Worm (Caenorhabditis elegans) whole organism, midembryonic: ENCODE data around the gene dmsr-10.

ENCODE experiments used
- T22C8.4 ChIP-seq: fragments of 200-800 bp; sonication (Bioruptor generic); IDR thresholded peaks from 2 replicates; pipeline ENCODE4 v1.3.6; 2022; ENCODE audit warnings: missing genetic modification characterization, missing compliant biosample characterization
- cog-1 ChIP-seq: sonication (generic microtip); optimal IDR thresholded peaks from 2 replicates; lab custom pipeline; 2016; ENCODE audit warnings: missing genetic modification characterization, missing compliant biosample characterization
- flt-1 ChIP-seq: fragments of 200-800 bp; sonication (Bioruptor generic); IDR thresholded peaks from 2 replicates; pipeline ENCODE4 v1.3.6; 2022; ENCODE audit warnings: missing genetic modification characterization, missing compliant biosample characterization
- med-1 ChIP-seq: sonication (generic microtip); optimal IDR thresholded peaks from 2 replicates; lab custom pipeline; 2017; ENCODE audit warnings: missing genetic modification characterization, mild to moderate bottlenecking, missing compliant biosample characterization, antibody characterized with exemption, missing genetic modification reagents; ENCODE audit not compliant: insufficient read depth
- ref-1 ChIP-seq: fragments of 200-800 bp; sonication (Bioruptor generic); conservative IDR thresholded peaks from 2 replicates; pipeline ENCODE4 v1.3.6; 2022; ENCODE audit warnings: missing genetic modification reagents, missing genetic modification characterization, missing compliant biosample characterization
- tab-1 ChIP-seq: fragments of 200-800 bp; sonication (Bioruptor generic); IDR thresholded peaks from 2 replicates; pipeline ENCODE4 v1.3.6; 2022; ENCODE audit warnings: missing genetic modification characterization, missing compliant biosample characterization
- ztf-23 ChIP-seq: fragments of 200-800 bp; sonication (Bioruptor generic); IDR thresholded peaks from 2 replicates; pipeline ENCODE4 v1.3.6; 2022; ENCODE audit warnings: missing genetic modification reagents, missing genetic modification characterization, missing compliant biosample characterization
- ztf-29 ChIP-seq: fragments of 200-800 bp; sonication (Bioruptor generic); IDR thresholded peaks from 2 replicates; pipeline ENCODE4 v1.3.6; 2022; ENCODE audit warnings: missing genetic modification reagents, missing genetic modification characterization, missing compliant biosample characterization

- TF ChIP-seq flt-1 = no peak
- TF ChIP-seq ztf-29 = no peak
- no peak for TF ChIP-seq ztf-23 (GFP tag; lab: Robert Waterston, UW)
- no peak for TF ChIP-seq cog-1
- no peak for TF ChIP-seq ref-1 (GFP tag; lab: Robert Waterston, UW)
- no peak for TF ChIP-seq tab-1 (GFP tag; lab: Robert Waterston, UW)
- no peak for TF ChIP-seq T22C8.4 (GFP tag; lab: Robert Waterston, UW)
- TF ChIP-seq med-1 (GFP tag; lab: Kevin White, UChicago) = no peak
Observed at ce11 chrV:6780676-6781075, 21.1 kb downstream of the dmsr-10 start.
